Worm (Caenorhabditis elegans) whole organism, L3 larva: ENCODE data around the gene ptr-1.

Experiments
- R02D3.7 ChIP-seq: fragments of 150-350 bp; optimal IDR thresholded peaks from 2 replicates; lab custom pipeline; 2014; ENCODE audit warnings: missing biosample characterization, missing genetic modification characterization
- ZK546.5 ChIP-seq: sonication (generic microtip); optimal IDR thresholded peaks from 2 replicates; lab custom pipeline; 2017; ENCODE audit warnings: missing biosample characterization, missing genetic modification characterization
- aly-2 ChIP-seq: fragments of 150-350 bp; optimal IDR thresholded peaks from 2 replicates; lab custom pipeline; 2014; ENCODE audit warnings: missing biosample characterization, missing genetic modification characterization
- ceh-16 ChIP-seq: sonication (generic microtip); optimal IDR thresholded peaks from 2 replicates; lab custom pipeline; 2017; ENCODE audit warnings: missing biosample characterization, missing genetic modification characterization
- ceh-82 ChIP-seq: fragments of 150-350 bp; optimal IDR thresholded peaks from 2 replicates; lab custom pipeline; 2014; ENCODE audit warnings: missing biosample characterization, missing genetic modification characterization
- ceh-9 ChIP-seq: sonication (generic microtip); optimal IDR thresholded peaks from 2 replicates; lab custom pipeline; 2018; ENCODE audit warnings: missing biosample characterization, missing genetic modification characterization
- daf-12 ChIP-seq: fragments of 150-350 bp; optimal IDR thresholded peaks from 2 replicates; lab custom pipeline; 2014; ENCODE audit warnings: missing biosample characterization, missing genetic modification reagents, missing genetic modification characterization
- egl-5 ChIP-seq: fragments of 150-350 bp; optimal IDR thresholded peaks from 2 replicates; lab custom pipeline; 2017; ENCODE audit warnings: missing biosample characterization, missing genetic modification reagents, missing genetic modification characterization, inconsistent platforms
- elt-1 ChIP-seq: fragments of 150-350 bp; optimal IDR thresholded peaks from 2 replicates; lab custom pipeline; 2014; ENCODE audit warnings: missing biosample characterization, missing genetic modification characterization
- elt-2 ChIP-seq: sonication (generic microtip); optimal IDR thresholded peaks from 2 replicates; lab custom pipeline; 2016; ENCODE audit warnings: missing genetic modification reagents, mild to moderate bottlenecking, missing genetic modification characterization, missing compliant biosample characterization
- elt-3 ChIP-seq, 3 experiments: fragments of 150-350 bp in 1 of 3; sonication (generic microtip) in 2 of 3; optimal IDR thresholded peaks; 2 replicates in 2 of 3; 4 replicates in 1 of 3; lab custom pipeline; 2014 to 2017; ENCODE audit warnings: missing biosample characterization in 3 of 3, missing genetic modification characterization in 3 of 3
- eor-1 ChIP-seq, 2 experiments: fragments of 150-350 bp; optimal IDR thresholded peaks; 2 replicates each; lab custom pipeline; 2014 to 2018; ENCODE audit warnings: missing biosample characterization in 2 of 2, missing genetic modification characterization in 2 of 2
- fos-1 ChIP-seq: fragments of 150-350 bp; optimal IDR thresholded peaks from 2 replicates; lab custom pipeline; 2014; ENCODE audit warnings: missing biosample characterization, missing genetic modification characterization
- hmg-11 ChIP-seq: sonication (generic microtip); optimal IDR thresholded peaks from 2 replicates; lab custom pipeline; 2016; ENCODE audit warnings: missing genetic modification characterization, missing compliant biosample characterization
- jun-1 ChIP-seq: fragments of 150-350 bp; optimal IDR thresholded peaks from 2 replicates; lab custom pipeline; 2014; ENCODE audit warnings: missing biosample characterization, missing genetic modification reagents, missing genetic modification characterization
- lin-15B ChIP-seq: fragments of 150-350 bp; optimal IDR thresholded peaks from 2 replicates; lab custom pipeline; 2014; ENCODE audit warnings: missing biosample characterization, missing genetic modification characterization
- lin-39 ChIP-seq: fragments of 150-350 bp; optimal IDR thresholded peaks from 2 replicates; lab custom pipeline; 2018; ENCODE audit warnings: missing biosample characterization, missing genetic modification reagents, missing genetic modification characterization
- mdl-1 ChIP-seq: fragments of 150-350 bp; optimal IDR thresholded peaks from 2 replicates; lab custom pipeline; 2014; ENCODE audit warnings: missing biosample characterization, missing genetic modification characterization
- nfya-1 ChIP-seq: sonication (generic microtip); optimal IDR thresholded peaks from 2 replicates; lab custom pipeline; 2017; ENCODE audit warnings: missing genetic modification characterization, mild to moderate bottlenecking, missing compliant biosample characterization, antibody characterized with exemption, moderate library complexity; ENCODE audit not compliant: insufficient read depth
- nhr-11 ChIP-seq: fragments of 150-350 bp; optimal IDR thresholded peaks from 2 replicates; lab custom pipeline; 2014; ENCODE audit warnings: missing biosample characterization, missing genetic modification characterization
- nhr-23 ChIP-seq: fragments of 150-350 bp; optimal IDR thresholded peaks from 2 replicates; lab custom pipeline; 2014; ENCODE audit warnings: missing biosample characterization, missing genetic modification reagents, missing genetic modification characterization
- nhr-25 ChIP-seq: sonication (generic microtip); optimal IDR thresholded peaks from 2 replicates; lab custom pipeline; 2017; ENCODE audit warnings: missing biosample characterization, missing genetic modification characterization
- nhr-28 ChIP-seq: fragments of 150-350 bp; optimal IDR thresholded peaks from 2 replicates; lab custom pipeline; 2014; ENCODE audit warnings: missing biosample characterization, missing genetic modification characterization
- nhr-43 ChIP-seq: sonication (generic microtip); optimal IDR thresholded peaks from 2 replicates; lab custom pipeline; 2016; ENCODE audit warnings: mild to moderate bottlenecking, missing genetic modification characterization, missing compliant biosample characterization; ENCODE audit not compliant: poor library complexity, severe bottlenecking
- nhr-67 ChIP-seq: fragments of 150-350 bp; optimal IDR thresholded peaks from 2 replicates; lab custom pipeline; 2014; ENCODE audit warnings: missing biosample characterization, missing genetic modification characterization
- nhr-76 ChIP-seq: fragments of 150-350 bp; sonication (generic microtip); optimal IDR thresholded peaks from 5 replicates; lab custom pipeline; 2014; ENCODE audit warnings: missing biosample characterization, missing genetic modification characterization
- nhr-77 ChIP-seq: fragments of 150-350 bp; optimal IDR thresholded peaks from 2 replicates; lab custom pipeline; 2014; ENCODE audit warnings: missing biosample characterization, missing genetic modification characterization
- pha-4 ChIP-seq: fragments of 150-350 bp; optimal IDR thresholded peaks from 2 replicates; lab custom pipeline; 2014; ENCODE audit warnings: missing biosample characterization, missing genetic modification reagents, missing genetic modification characterization
- pqm-1 ChIP-seq: fragments of 150-350 bp; optimal IDR thresholded peaks from 2 replicates; lab custom pipeline; 2017; ENCODE audit warnings: missing biosample characterization, missing genetic modification characterization, inconsistent platforms
- sea-2 ChIP-seq: fragments of 150-350 bp; sonication (generic microtip); optimal IDR thresholded peaks from 4 replicates; lab custom pipeline; 2014; ENCODE audit warnings: missing biosample characterization, missing genetic modification reagents, missing genetic modification characterization
- skn-1 ChIP-seq: fragments of 150-350 bp; optimal IDR thresholded peaks from 2 replicates; lab custom pipeline; 2014; ENCODE audit warnings: missing biosample characterization, missing genetic modification characterization
- snpc-4 ChIP-seq: fragments of 150-350 bp; optimal IDR thresholded peaks from 2 replicates; lab custom pipeline; 2014; ENCODE audit warnings: missing biosample characterization, missing genetic modification characterization
- unc-39 ChIP-seq: sonication (generic microtip); optimal IDR thresholded peaks from 4 replicates; lab custom pipeline; 2017; ENCODE audit warnings: missing biosample characterization, missing genetic modification characterization
- unc-62 ChIP-seq: fragments of 150-350 bp; sonication (generic microtip); optimal IDR thresholded peaks from 4 replicates; lab custom pipeline; 2014; ENCODE audit warnings: missing biosample characterization, missing genetic modification reagents, missing genetic modification characterization
- ztf-11 ChIP-seq: fragments of 150-350 bp; optimal IDR thresholded peaks from 2 replicates; lab custom pipeline; 2014; ENCODE audit warnings: missing biosample characterization, missing genetic modification characterization
- ztf-4 ChIP-seq: fragments of 150-350 bp; optimal IDR thresholded peaks from 2 replicates; lab custom pipeline; 2014; ENCODE audit warnings: missing biosample characterization, missing genetic modification characterization

The ptr-1 gene

DNA sequence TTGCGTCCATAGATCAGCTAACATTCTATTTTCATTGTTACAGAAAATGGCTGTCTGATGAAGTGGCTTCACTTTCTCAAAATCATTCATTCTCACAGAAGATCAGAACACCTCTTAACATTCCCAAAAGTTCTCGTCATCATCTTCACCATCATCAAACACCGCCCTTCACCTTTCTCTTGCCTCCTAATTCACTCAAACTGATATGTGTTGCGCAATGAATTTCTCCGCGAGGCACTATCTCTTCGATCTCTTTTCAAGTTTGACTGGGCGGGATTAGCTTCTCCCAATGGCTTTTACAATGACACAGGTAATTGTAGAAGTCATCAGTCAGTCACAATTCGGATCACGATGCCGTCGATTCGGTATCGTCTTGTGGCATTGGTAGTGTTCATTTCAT, 40.0 kb upstream of the ptr-1 start, which contains the start of gene grd-6:
TSS of gene grd-6 (plus strand) at position 301 of the 400 bp plus-strand sequence.
- TF ChIP-seq ZK546.5 (tag; lab: Kevin White, UChicago) (no peak), elt-3 (tag; optimal IDR thresholded peaks at IDR 0.05; lab: Kevin White, UChicago) (no peak), lin-39 (tag; lab: Kevin White, UChicago) (no peak), nhr-25 (tag; lab: Kevin White, UChicago) (peak; percentile 25), fos-1 (tag; lab: Kevin White, UChicago) (no peak), ztf-11 (no peak), unc-62 (GFP tag; lab: Kevin White, UChicago) (no peak), nhr-77 (tag; lab: Kevin White, UChicago) (no peak)

DNA sequence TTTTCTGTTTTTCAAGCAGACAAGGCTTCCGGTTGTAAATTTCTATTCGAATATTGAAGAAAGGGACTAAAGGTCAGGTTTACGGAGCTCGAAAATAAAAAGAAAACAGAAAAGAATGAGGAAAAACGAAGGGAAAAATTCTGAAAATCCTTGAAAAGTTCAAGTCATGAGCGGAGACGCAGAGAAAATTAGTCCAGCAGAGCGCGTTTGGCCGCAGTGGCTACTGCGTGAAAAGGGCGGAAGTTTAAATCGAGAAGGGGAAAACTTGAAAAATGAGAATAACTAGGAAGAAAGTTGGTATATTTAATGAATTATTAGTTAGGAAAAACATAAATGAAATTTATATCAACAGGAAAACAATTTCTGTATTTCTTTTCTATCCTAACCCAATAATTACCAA, 38.9 kb upstream of the ptr-1 start:
- TF ChIP-seq ceh-9 (tag; lab: Kevin White, UChicago), result no peak
- peak; percentile 51 for TF ChIP-seq nhr-23 (tag; lab: Kevin White, UChicago)
- peak; percentile 55 for TF ChIP-seq nhr-25 (tag; lab: Kevin White, UChicago)
- TF ChIP-seq hmg-11 (tag; lab: Kevin White, UChicago), result peak; percentile 28
- no peak for TF ChIP-seq fos-1 (tag; lab: Kevin White, UChicago)
- peak; percentile 75 for TF ChIP-seq lin-15B
- TF ChIP-seq pha-4 (tag; lab: Kevin White, UChicago), result peak; percentile 77
- TF ChIP-seq skn-1 (tag; lab: Kevin White, UChicago), result peak; percentile 46
- TF ChIP-seq snpc-4, result no peak
- peak; percentile 44 for TF ChIP-seq elt-2
- TF ChIP-seq nfya-1 (tag; lab: Kevin White, UChicago), result peak; percentile 79
- no peak for TF ChIP-seq nhr-67
- TF ChIP-seq egl-5 (tag; lab: Kevin White, UChicago), result peak; percentile 28
- TF ChIP-seq pqm-1 (tag; lab: Kevin White, UChicago), result peak; percentile 21
- TF ChIP-seq, all 47 proteins: peak for 10

DNA sequence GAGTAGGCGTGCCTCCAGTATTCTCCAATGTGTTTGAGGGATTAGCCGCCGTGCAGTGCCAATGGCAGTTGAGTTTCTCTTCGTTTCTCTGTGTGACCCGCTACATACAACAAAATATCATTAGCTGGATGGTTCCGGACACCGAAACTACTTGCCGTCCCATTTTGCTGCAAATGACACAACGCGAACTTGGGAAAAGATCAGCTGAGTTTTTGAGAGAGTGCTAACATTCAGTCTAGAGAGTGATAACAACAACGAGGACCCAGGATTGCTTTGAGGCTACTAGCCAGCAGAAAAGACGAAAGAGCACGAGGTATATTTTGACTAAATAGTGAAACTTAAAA, 37.8 kb upstream of the ptr-1 start:
- TF ChIP-seq nhr-76 (tag; lab: Kevin White, UChicago) (no peak), unc-39 (no peak), jun-1 (no peak), nhr-23 (tag; lab: Kevin White, UChicago) (no peak), R02D3.7 (tag; lab: Kevin White, UChicago) (no peak), skn-1 (tag; lab: Kevin White, UChicago) (no peak), ztf-4 (no peak), nhr-77 (tag; lab: Kevin White, UChicago) (no peak), snpc-4 (no peak)

DNA sequence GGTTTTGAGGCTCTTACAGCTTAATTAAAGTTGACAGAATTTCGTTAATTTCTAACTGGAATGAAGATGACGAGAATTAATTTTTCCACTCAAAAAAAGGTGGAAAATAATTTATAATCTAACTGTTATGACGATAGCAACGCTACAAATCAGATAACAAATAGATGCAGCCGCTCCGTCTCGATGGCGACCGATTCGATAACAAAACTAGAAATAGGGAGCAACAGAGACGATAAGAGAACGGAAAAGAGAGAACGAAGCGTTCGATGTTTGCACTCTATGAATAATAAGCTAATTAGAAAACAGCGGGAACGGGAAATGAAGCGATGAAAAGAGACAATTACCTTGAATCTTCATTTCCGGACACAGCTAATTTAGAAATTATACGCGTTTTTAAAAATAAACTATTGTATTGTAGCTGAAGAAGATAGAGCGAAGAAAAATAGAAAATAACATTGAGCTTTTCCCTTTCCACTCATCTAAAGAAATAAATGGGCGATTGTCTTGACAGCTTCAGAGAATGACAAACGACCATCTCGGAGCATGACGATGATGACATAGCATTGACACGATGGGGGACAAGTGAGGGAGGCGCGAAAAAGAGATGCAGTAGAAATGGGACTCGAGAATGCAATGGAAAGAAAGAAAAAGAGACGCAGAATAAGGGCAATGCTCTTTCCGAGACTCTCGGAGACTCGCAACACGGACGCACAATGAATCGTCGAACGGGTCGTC, 37.3 kb upstream of the ptr-1 start:
- TF ChIP-seq lin-15B (peak; percentile 5), jun-1 (no peak), snpc-4 (peak; percentile 13), daf-12 (no peak), nfya-1 (tag; lab: Kevin White, UChicago) (peak; percentile 47), ceh-16 (tag; lab: Kevin White, UChicago) (no peak), unc-39 (no peak), lin-39 (tag; lab: Kevin White, UChicago) (peak; percentile 71), nhr-11 (no peak), skn-1 (tag; lab: Kevin White, UChicago) (peak; percentile 67), elt-2 (peak; percentile 77), unc-62 (GFP tag; lab: Kevin White, UChicago) (peak; percentile 92), pqm-1 (tag; lab: Kevin White, UChicago) (peak; percentile 45)
- TF ChIP-seq, all 47 proteins: peak for 8

DNA sequence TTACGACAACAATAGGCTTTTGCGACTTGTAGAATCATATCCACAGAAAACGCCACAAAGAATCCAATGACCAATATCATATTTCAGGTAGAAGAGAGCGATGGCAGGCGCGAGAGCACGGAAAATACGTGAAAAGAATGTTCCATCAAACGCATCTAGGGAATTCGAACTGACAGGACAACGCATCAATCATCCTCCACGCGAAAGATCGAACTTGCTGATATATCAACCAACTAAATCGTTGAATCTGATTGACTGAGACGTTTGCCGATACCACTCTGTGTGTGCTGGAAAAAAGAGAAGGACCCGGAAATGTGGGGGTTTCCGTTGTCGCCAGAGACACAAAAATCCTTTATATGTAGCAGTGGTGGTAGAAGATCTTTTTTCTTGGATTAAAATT, 36.7 kb upstream of the ptr-1 start:
- TF ChIP-seq elt-1, result peak; percentile 84
- TF ChIP-seq unc-62 (GFP tag; lab: Kevin White, UChicago), result peak; percentile 93
- TF ChIP-seq lin-39 (tag; lab: Kevin White, UChicago), result peak; percentile 54
- TF ChIP-seq hmg-11 (tag; lab: Kevin White, UChicago), result no peak

DNA sequence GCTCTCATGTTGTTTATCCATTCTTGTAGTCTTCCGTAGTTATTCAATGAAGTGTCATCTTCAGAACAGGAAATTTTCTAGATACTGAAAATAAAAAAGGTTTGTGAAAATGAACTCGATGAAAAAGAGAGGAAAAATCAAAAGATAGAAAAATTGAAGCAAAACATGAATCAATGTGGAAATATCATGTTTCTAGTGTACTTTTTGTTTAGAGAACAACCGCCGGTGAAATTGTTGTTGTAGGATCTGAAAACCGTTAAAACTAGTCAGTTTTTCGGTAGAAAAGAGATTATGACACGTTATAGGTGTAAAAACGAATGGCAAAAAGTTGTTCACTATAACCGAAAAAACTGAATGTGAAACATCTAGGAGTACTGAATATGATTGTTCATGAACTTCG, 35.6 kb upstream of the ptr-1 start, which contains the start of gene pacs-1:
TSS of gene pacs-1 (minus strand) at position 101 of the 400 bp plus-strand sequence.
- TF ChIP-seq aly-2 (tag; lab: Kevin White, UChicago) (no peak), ceh-82 (tag; lab: Kevin White, UChicago) (no peak), nhr-43 (tag; lab: Kevin White, UChicago) (no peak), skn-1 (tag; lab: Kevin White, UChicago) (no peak), pqm-1 (tag; lab: Kevin White, UChicago) (no peak), mdl-1 (tag; lab: Kevin White, UChicago) (no peak), nfya-1 (tag; lab: Kevin White, UChicago) (no peak), hmg-11 (tag; lab: Kevin White, UChicago) (no peak), nhr-28 (tag; lab: Kevin White, UChicago) (no peak), unc-39 (no peak), lin-15B (no peak), nhr-23 (tag; lab: Kevin White, UChicago) (no peak), snpc-4 (no peak), eor-1 (tag; optimal IDR thresholded peaks at IDR 0.05; lab: Kevin White, UChicago) (no peak), sea-2 (GFP tag; lab: Kevin White, UChicago) (no peak), ztf-11 (no peak)
